Fruit fly (Drosophila melanogaster): ENCODE data around the gene rgn.

The rgn gene

DNA sequence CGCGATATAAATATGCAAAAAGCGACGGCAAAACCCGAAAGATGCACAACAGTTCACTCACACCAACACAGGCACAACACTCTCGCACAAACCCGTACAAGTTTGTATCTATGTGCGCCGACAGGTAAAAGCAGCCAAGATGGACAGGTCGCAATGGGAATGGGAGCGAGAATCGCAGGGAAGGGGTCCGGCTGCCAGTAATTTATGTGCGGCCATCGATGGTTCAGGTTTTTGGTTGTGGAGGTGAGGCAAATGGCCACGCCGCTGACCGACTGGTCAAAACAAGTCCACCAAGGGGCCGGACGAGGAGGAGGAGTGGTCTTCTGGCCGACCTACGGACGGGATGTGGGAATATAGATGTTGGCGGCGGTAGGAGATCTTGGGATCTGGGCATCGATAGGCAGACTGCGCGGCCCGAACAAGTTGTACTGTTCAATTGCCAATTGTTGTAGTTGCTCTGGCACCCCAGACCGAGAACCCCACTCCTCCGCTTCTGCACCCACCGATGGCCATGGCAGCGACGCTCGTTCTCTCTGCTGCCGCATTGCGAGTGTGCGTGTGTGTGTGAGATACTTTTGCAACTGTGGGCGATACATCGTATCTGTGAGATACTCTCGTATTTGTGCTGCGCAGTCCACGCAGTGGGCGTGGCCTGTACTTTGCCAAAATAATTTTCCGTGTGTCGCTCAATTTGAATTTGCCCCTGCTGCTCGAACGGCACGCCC lies 78.0 kb downstream of the rgn start:
- no peak for TF ChIP-seq Gug (GFP tag; IDR thresholded peaks at IDR 0.05)
- no peak for TF ChIP-seq fd85E (GFP tag; optimal IDR thresholded peaks at IDR 0.05)
- peak; percentile 9 for TF ChIP-seq dsx (GFP tag; optimal IDR thresholded peaks at IDR 0.05; ENCODE audit: poor library complexity, severe bottlenecking)
- no peak for TF ChIP-seq CG11762 (GFP tag; optimal IDR thresholded peaks at IDR 0.05; ENCODE audit: insufficient read depth)
- peak; percentile 14 for TF ChIP-seq CG1621 (tag; optimal IDR thresholded peaks at IDR 0.05)

dm6 chr3L:21462860-21463259 lies 80.6 kb downstream of the rgn start:
- TF ChIP-seq CG32006 (GFP tag; optimal IDR thresholded peaks at IDR 0.05), result peak; percentile 4
- TF ChIP-seq pdm3 (GFP tag; optimal IDR thresholded peaks at IDR 0.05), result no peak
- TF ChIP-seq CG11762 (GFP tag; optimal IDR thresholded peaks at IDR 0.05; ENCODE audit: insufficient read depth), result no peak
- TF ChIP-seq CG9139 (GFP tag; optimal IDR thresholded peaks at IDR 0.05), result no peak
- TF ChIP-seq CG11294 (GFP tag; IDR thresholded peaks at IDR 0.05), result no peak
- TF ChIP-seq Ets21C (GFP tag; optimal IDR thresholded peaks at IDR 0.05), result no peak
- no peak for TF ChIP-seq fd85E (GFP tag; optimal IDR thresholded peaks at IDR 0.05)
- peak; percentile 0 for TF ChIP-seq Eip78C (GFP tag)
- no peak for TF ChIP-seq CG31627 (GFP tag; optimal IDR thresholded peaks at IDR 0.05)

dm6 chr3L:21464240-21464639 lies 81.9 kb downstream of the rgn start:
- TF ChIP-seq fkh (GFP tag; optimal IDR thresholded peaks at IDR 0.05) (peak; percentile 71), CG10669 (GFP tag; optimal IDR thresholded peaks at IDR 0.05) (peak; percentile 0), topi (GFP tag; optimal IDR thresholded peaks at IDR 0.05) (peak; percentile 25), salr (GFP tag; optimal IDR thresholded peaks at IDR 0.05) (no peak), Ets21C (GFP tag; optimal IDR thresholded peaks at IDR 0.05) (no peak), CG8632 (GFP tag; optimal IDR thresholded peaks at IDR 0.05) (peak; percentile 20), Sox14 (GFP tag; optimal IDR thresholded peaks at IDR 0.05) (no peak), CG34406 (GFP tag; optimal IDR thresholded peaks at IDR 0.05) (peak; percentile 7), Met (GFP tag; optimal IDR thresholded peaks at IDR 0.05) (peak; percentile 29), svp (GFP tag) (peak; percentile 58), Ets96B (tag; optimal IDR thresholded peaks at IDR 0.05) (no peak), CG3919 (GFP tag; optimal IDR thresholded peaks at IDR 0.05) (peak; percentile 50), Eip75B (GFP tag; optimal IDR thresholded peaks at IDR 0.05) (no peak)

dm6 chr3L:21465261-21466112 lies 83.2 kb downstream of the rgn start:
- no peak for TF ChIP-seq ss (GFP tag; optimal IDR thresholded peaks at IDR 0.05)

DNA sequence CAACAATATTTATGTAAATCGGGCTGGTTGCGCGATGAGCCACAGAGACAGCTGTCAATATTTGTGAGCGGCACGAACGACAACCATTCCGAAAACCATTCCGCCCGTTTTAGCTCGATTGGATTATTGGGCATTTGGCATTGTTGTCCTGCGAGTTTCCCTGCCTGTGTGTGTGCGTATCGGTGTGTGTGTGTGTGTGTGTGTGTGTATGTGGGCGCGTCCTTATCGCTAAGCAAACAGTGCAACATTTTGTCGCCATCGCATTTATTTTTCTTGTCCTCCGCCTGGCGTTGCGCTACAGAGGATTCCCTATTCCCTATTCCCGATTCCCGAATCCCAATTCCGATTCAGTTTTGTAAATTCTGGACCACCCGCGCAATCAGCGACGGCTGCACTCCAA lies 89.6 kb downstream of the rgn start:
- peak; percentile 1 for TF ChIP-seq fkh (GFP tag; optimal IDR thresholded peaks at IDR 0.05)
- no peak for TF ChIP-seq CG34406 (GFP tag; optimal IDR thresholded peaks at IDR 0.05)
- TF ChIP-seq Smox (GFP tag; optimal IDR thresholded peaks at IDR 0.05), result no peak
- no peak for TF ChIP-seq CG6854 (GFP tag; optimal IDR thresholded peaks at IDR 0.05)

Data from whole organism, prepupa.